Worm (Caenorhabditis elegans) whole organism, L4/young adult: ENCODE results near the gene dpf-2.

Source experiments
- W03F9.2 ChIP-seq: fragments of 150-350 bp; optimal IDR thresholded peaks from 2 replicates; lab custom pipeline; 2014; ENCODE audit warnings: missing biosample characterization, missing genetic modification characterization
- dao-5 ChIP-seq: sonication (generic microtip); optimal IDR thresholded peaks from 2 replicates; lab custom pipeline; 2016; ENCODE audit warnings: missing genotype, missing genetic modification characterization, moderate library complexity, missing compliant biosample characterization
- him-1 ChIP-seq: sonication (generic microtip); optimal IDR thresholded peaks from 2 replicates; lab custom pipeline; 2016; ENCODE audit warnings: missing genotype, missing genetic modification reagents, missing genetic modification characterization, missing compliant biosample characterization

dpf-2 gene

DNA sequence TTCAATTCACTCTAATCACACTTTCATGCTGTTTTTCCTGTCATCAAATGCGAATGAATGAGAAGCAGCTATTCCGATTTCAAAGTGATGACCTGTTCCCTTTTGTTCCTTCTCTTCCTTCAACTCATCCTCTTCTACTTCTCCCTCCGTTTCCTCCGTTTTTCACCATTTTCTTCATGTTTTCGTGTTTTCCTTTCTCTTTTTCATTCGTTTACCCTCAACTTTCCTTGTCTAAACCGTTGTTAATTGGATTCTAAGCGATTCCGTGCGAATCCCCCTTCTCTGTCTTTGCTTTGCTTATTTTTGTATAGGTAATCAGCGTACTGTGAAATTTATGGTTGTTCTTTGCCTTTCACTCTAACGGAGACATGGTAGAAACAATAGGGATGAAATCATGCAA is 54.2 kb downstream of the dpf-2 start:
- TF ChIP-seq W03F9.2 (tag; lab: Kevin White, UChicago) = no peak
- TF ChIP-seq dao-5 (tag; lab: Kevin White, UChicago) = no peak
- no peak for TF ChIP-seq him-1
